Worm (Caenorhabditis elegans) whole organism, midembryonic: ENCODE results near the gene ZK154.4.

Experiments used
- flt-1 ChIP-seq: fragments of 200-800 bp; sonication (Bioruptor generic); IDR thresholded peaks from 2 replicates; pipeline ENCODE4 v1.3.6; 2022; ENCODE audit warnings: missing genetic modification characterization, missing compliant biosample characterization
- tab-1 ChIP-seq: fragments of 200-800 bp; sonication (Bioruptor generic); IDR thresholded peaks from 2 replicates; pipeline ENCODE4 v1.3.6; 2022; ENCODE audit warnings: missing genetic modification characterization, missing compliant biosample characterization
- ztf-23 ChIP-seq: fragments of 200-800 bp; sonication (Bioruptor generic); IDR thresholded peaks from 2 replicates; pipeline ENCODE4 v1.3.6; 2022; ENCODE audit warnings: missing genetic modification reagents, missing genetic modification characterization, missing compliant biosample characterization

- no peak for TF ChIP-seq ztf-23 (GFP tag; lab: Robert Waterston, UW)
- no peak for TF ChIP-seq flt-1 (GFP tag; lab: Robert Waterston, UW)
- TF ChIP-seq tab-1 (GFP tag; lab: Robert Waterston, UW) = no peak
Observed at ce11 chrX:7743939-7744338, 38.3 kb downstream of the ZK154.4 start, which contains the start of gene ref-2.
